Fruit fly (Drosophila melanogaster) S2 (cell line): Measurements from ENCODE around the gene CG10254.

Experiments
- CG8478 ChIP-seq: fragments of >200 bp; optimal IDR thresholded peaks from 2 replicates; lab custom pipeline; 2018
- CTCF ChIP-seq, 2 experiments: fragments of >200 bp; optimal IDR thresholded peaks; 2 replicates each; lab custom pipeline; 2018

DNA sequence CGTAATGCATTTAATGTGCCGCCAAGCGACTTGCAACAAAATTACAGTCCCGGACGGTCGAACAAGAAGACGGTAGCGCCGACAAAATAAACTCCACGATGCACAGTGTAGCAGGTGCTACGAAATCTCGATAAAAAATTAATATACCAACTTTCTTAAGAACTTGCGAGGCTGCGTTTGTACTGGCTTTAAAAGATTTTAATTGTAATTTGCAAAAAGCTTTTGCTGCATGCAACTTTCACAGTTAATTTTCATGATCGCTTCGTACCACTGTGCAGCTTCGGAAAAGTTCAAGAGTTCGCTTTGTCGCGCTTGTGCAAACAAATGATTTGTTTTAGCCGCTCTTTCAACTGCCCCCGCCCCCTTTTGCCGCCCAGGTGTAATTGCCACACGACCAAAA, 48.6 kb downstream of the CG10254 start:
- TF ChIP-seq CG8478 (lab: Kevin White, UChicago), result no peak
- no peak for TF ChIP-seq CTCF (optimal IDR thresholded peaks at IDR 0.05; lab: Kevin White, UChicago)
